Fruit fly (Drosophila melanogaster) whole organism, embryonic: ENCODE data around the gene CBP.

ENCODE experiments used
- B-H1 ChIP-seq: fragments of 200-800 bp; sonication (Bioruptor generic); IDR thresholded peaks from 3 replicates; pipeline ENCODE4 v1.3.6; 2022; ENCODE audit warnings: missing biosample characterization, missing genetic modification characterization
- Blimp-1 ChIP-seq: fragments of 200-800 bp; sonication (Bioruptor generic); optimal IDR thresholded peaks from 3 replicates; lab custom pipeline; 2018; ENCODE audit warnings: missing biosample characterization, missing genetic modification characterization, mild to moderate bottlenecking, moderate library complexity, missing genetic modification reagents
- BtbVII ChIP-seq: fragments of 200-800 bp; sonication (Bioruptor generic); optimal IDR thresholded peaks from 3 replicates; lab custom pipeline; 2017; ENCODE audit warnings: missing biosample characterization, mild to moderate bottlenecking, missing genetic modification characterization
- CG10147 ChIP-seq: fragments of 200-800 bp; sonication (Bioruptor generic); optimal IDR thresholded peaks from 2 replicates; lab custom pipeline; 2019; ENCODE audit warnings: missing biosample characterization, mild to moderate bottlenecking, missing genetic modification characterization, moderate library complexity
- CG10431 ChIP-seq: fragments of 200-800 bp; sonication (Bioruptor generic); optimal IDR thresholded peaks from 3 replicates; lab custom pipeline; 2018; ENCODE audit warnings: missing biosample characterization, mild to moderate bottlenecking, missing genetic modification characterization
- CG11696 ChIP-seq: fragments of 200-800 bp; sonication (Bioruptor generic); IDR thresholded peaks from 2 replicates; pipeline ENCODE4 v1.3.6; 2022; ENCODE audit warnings: missing biosample characterization, missing genetic modification characterization
- CG12071 ChIP-seq: fragments of 200-800 bp; sonication (Bioruptor generic); optimal IDR thresholded peaks from 3 replicates; lab custom pipeline; 2018; ENCODE audit warnings: missing biosample characterization, mild to moderate bottlenecking, missing genetic modification characterization
- CG12942 ChIP-seq: fragments of 200-800 bp; sonication (Bioruptor generic); optimal IDR thresholded peaks from 3 replicates; lab custom pipeline; 2016; ENCODE audit warnings: missing biosample characterization, missing genetic modification characterization
- CG13775 ChIP-seq: fragments of 200-800 bp; sonication (Bioruptor generic); optimal IDR thresholded peaks from 3 replicates; lab custom pipeline; 2017; ENCODE audit warnings: missing biosample characterization, mild to moderate bottlenecking, missing genetic modification characterization
- CG14014 ChIP-seq: fragments of 200-800 bp; sonication (Bioruptor generic); IDR thresholded peaks from 2 replicates; pipeline ENCODE4 v1.3.6; 2022; ENCODE audit warnings: missing biosample characterization, missing genetic modification characterization
- CG14860 ChIP-seq: fragments of 200-800 bp; sonication (Bioruptor generic); IDR thresholded peaks from 3 replicates; pipeline ENCODE4 v1.3.6; 2022; ENCODE audit warnings: missing biosample characterization, missing genetic modification characterization; ENCODE audit not compliant: partially characterized antibody
- CG16863 ChIP-seq: fragments of 200-800 bp; sonication (Bioruptor generic); optimal IDR thresholded peaks from 3 replicates; lab custom pipeline; 2016; ENCODE audit warnings: missing biosample characterization, missing genetic modification characterization
- CG17361 ChIP-seq: fragments of 200-800 bp; sonication (Bioruptor generic); IDR thresholded peaks from 3 replicates; pipeline ENCODE4 v1.3.6; 2022; ENCODE audit warnings: missing biosample characterization, missing genetic modification characterization
- CG18011 ChIP-seq: fragments of 200-800 bp; sonication (Bioruptor generic); optimal IDR thresholded peaks from 2 replicates; lab custom pipeline; 2017; ENCODE audit warnings: missing biosample characterization, missing genetic modification characterization, mild to moderate bottlenecking, moderate library complexity, missing genotype
- CG18764 ChIP-seq: fragments of 200-800 bp; sonication (Bioruptor generic); optimal IDR thresholded peaks from 3 replicates; lab custom pipeline; 2016; ENCODE audit warnings: missing biosample characterization, missing genetic modification characterization
- CG5180 ChIP-seq: fragments of 200-800 bp; sonication (Bioruptor generic); optimal IDR thresholded peaks from 3 replicates; lab custom pipeline; 2017; ENCODE audit warnings: missing biosample characterization, missing genetic modification characterization, mild to moderate bottlenecking, moderate library complexity, missing genetic modification reagents
- Gug ChIP-seq: fragments of 200-800 bp; sonication (Bioruptor generic); IDR thresholded peaks from 4 replicates; pipeline ENCODE4 v1.3.6; 2022; ENCODE audit warnings: missing biosample characterization, missing genetic modification characterization
- HHEX ChIP-seq: fragments of 200-800 bp; sonication (Bioruptor generic); optimal IDR thresholded peaks from 3 replicates; lab custom pipeline; 2017; ENCODE audit warnings: missing biosample characterization, mild to moderate bottlenecking, missing genetic modification characterization, missing genetic modification reagents
- HmgZ ChIP-seq: fragments of 200-800 bp; sonication (Bioruptor generic); optimal IDR thresholded peaks from 2 replicates; lab custom pipeline; 2018; ENCODE audit warnings: missing biosample characterization, mild to moderate bottlenecking, missing genetic modification characterization
- Hr3 ChIP-seq: fragments of 200-800 bp; sonication (Bioruptor generic); optimal IDR thresholded peaks from 3 replicates; lab custom pipeline; 2016; ENCODE audit warnings: missing biosample characterization, missing genetic modification characterization
- MBD-R2 ChIP-seq: fragments of 200-800 bp; sonication (Bioruptor generic); IDR thresholded peaks from 2 replicates; pipeline ENCODE4 v1.3.6; 2022; ENCODE audit warnings: missing biosample characterization, missing genetic modification characterization
- MESR4 ChIP-seq: fragments of 200-800 bp; sonication (Bioruptor generic); optimal IDR thresholded peaks from 2 replicates; lab custom pipeline; 2018; ENCODE audit warnings: missing biosample characterization, mild to moderate bottlenecking, missing genetic modification characterization, moderate library complexity
- Nf-YC ChIP-seq: fragments of 200-800 bp; optimal IDR thresholded peaks from 3 replicates; lab custom pipeline; 2019; ENCODE audit warnings: missing biosample characterization, mild to moderate bottlenecking, missing genetic modification characterization, moderate library complexity
- Opbp ChIP-seq: fragments of 200-800 bp; sonication (Bioruptor generic); IDR thresholded peaks from 3 replicates; pipeline ENCODE4 v1.3.6; 2022; ENCODE audit warnings: missing biosample characterization, missing genetic modification characterization; ENCODE audit not compliant: partially characterized antibody
- Pdp1 ChIP-seq, 2 experiments: fragments of 200-800 bp; sonication (Bioruptor generic); optimal IDR thresholded peaks; 3 replicates each; lab custom pipeline; 2016; ENCODE audit warnings: missing biosample characterization in 2 of 2, missing genetic modification characterization in 2 of 2, mild to moderate bottlenecking in 1 of 2, moderate library complexity in 1 of 2
- Scr ChIP-seq: fragments of 200-800 bp; sonication (Bioruptor generic); IDR thresholded peaks from 2 replicates; pipeline ENCODE4 v1.3.6; 2022; ENCODE audit warnings: missing biosample characterization, missing genetic modification characterization; ENCODE audit not compliant: partially characterized antibody
- Spps ChIP-seq: fragments of 200-800 bp; sonication (Bioruptor generic); optimal IDR thresholded peaks from 2 replicates; lab custom pipeline; 2018; ENCODE audit warnings: missing biosample characterization, mild to moderate bottlenecking, missing genetic modification characterization
- Tbp ChIP-seq: fragments of >200 bp; optimal IDR thresholded peaks from 2 replicates; lab custom pipeline; 2018; ENCODE audit warnings: missing biosample characterization, missing genetic modification characterization
- crc ChIP-seq: fragments of 200-800 bp; sonication (Bioruptor generic); optimal IDR thresholded peaks from 2 replicates; lab custom pipeline; 2016; ENCODE audit warnings: missing biosample characterization, missing genetic modification characterization
- disco-r ChIP-seq: fragments of 200-800 bp; sonication (Bioruptor generic); optimal IDR thresholded peaks from 2 replicates; lab custom pipeline; 2016; ENCODE audit warnings: missing biosample characterization, missing genetic modification characterization
- dmrt99B ChIP-seq: fragments of 200-800 bp; sonication (Bioruptor generic); optimal IDR thresholded peaks from 2 replicates; lab custom pipeline; 2018; ENCODE audit warnings: missing biosample characterization, mild to moderate bottlenecking, missing genetic modification characterization, moderate library complexity
- dpn ChIP-seq, 2 experiments: fragments of 200-800 bp; sonication (Bioruptor generic); optimal IDR thresholded peaks; 3 replicates each; lab custom pipeline; 2016; ENCODE audit warnings: missing biosample characterization in 2 of 2, missing genetic modification characterization in 2 of 2
- fd3F ChIP-seq: fragments of 200-800 bp; sonication (Bioruptor generic); optimal IDR thresholded peaks from 2 replicates; lab custom pipeline; 2018; ENCODE audit warnings: missing biosample characterization, mild to moderate bottlenecking, missing genetic modification characterization, moderate library complexity
- jing ChIP-seq: fragments of 200-800 bp; sonication (Bioruptor generic); optimal IDR thresholded peaks from 2 replicates; lab custom pipeline; 2018; ENCODE audit warnings: missing biosample characterization, mild to moderate bottlenecking, missing genetic modification characterization
- knrl ChIP-seq: fragments of 200-800 bp; sonication (Bioruptor generic); IDR thresholded peaks from 3 replicates; pipeline ENCODE4 v1.3.6; 2022; ENCODE audit warnings: missing biosample characterization, missing genetic modification characterization; ENCODE audit not compliant: partially characterized antibody
- nmo ChIP-seq: fragments of 200-800 bp; sonication (Bioruptor generic); optimal IDR thresholded peaks from 2 replicates; lab custom pipeline; 2018; ENCODE audit warnings: missing biosample characterization, mild to moderate bottlenecking, missing genetic modification characterization, moderate library complexity
- nom ChIP-seq: fragments of 200-800 bp; sonication (Bioruptor generic); optimal IDR thresholded peaks from 2 replicates; lab custom pipeline; 2017; ENCODE audit warnings: missing biosample characterization, missing genetic modification characterization, mild to moderate bottlenecking, moderate library complexity, missing genetic modification reagents
- prd ChIP-seq, 3 experiments: fragments of >200 bp in 2 of 3; fragments of 200-800 bp in 1 of 3; sonication (Bioruptor generic) in 1 of 3; optimal IDR thresholded peaks in 2 of 3; IDR thresholded peaks in 1 of 3; 2 replicates in 2 of 3; 3 replicates in 1 of 3; pipeline versions ENCODE4 v1.3.6 to Lab custom; 2017 to 2022; ENCODE audit warnings: missing biosample characterization in 1 of 3, missing genetic modification characterization in 1 of 3
- ranshi ChIP-seq: fragments of 200-800 bp; sonication (Bioruptor generic); IDR thresholded peaks from 2 replicates; pipeline ENCODE4 v1.3.6; 2022; ENCODE audit warnings: missing biosample characterization, missing genetic modification characterization
- row ChIP-seq: fragments of 200-800 bp; sonication (Bioruptor generic); IDR thresholded peaks from 3 replicates; pipeline ENCODE4 v1.3.6; 2022; ENCODE audit warnings: missing biosample characterization, missing genetic modification characterization
- sens-2 ChIP-seq: fragments of 200-800 bp; sonication (Bioruptor generic); IDR thresholded peaks from 2 replicates; pipeline ENCODE4 v1.3.6; 2022; ENCODE audit warnings: missing biosample characterization, missing genetic modification characterization
- sob ChIP-seq: fragments of 200-800 bp; sonication (Bioruptor generic); IDR thresholded peaks from 2 replicates; pipeline ENCODE4 v1.3.6; 2022; ENCODE audit warnings: missing biosample characterization, missing genetic modification characterization
- trem ChIP-seq: fragments of 200-800 bp; optimal IDR thresholded peaks from 3 replicates; lab custom pipeline; 2019; ENCODE audit warnings: missing biosample characterization, mild to moderate bottlenecking, missing genetic modification characterization, moderate library complexity
- vvl ChIP-seq: fragments of 200-800 bp; sonication (Bioruptor generic); IDR thresholded peaks from 2 replicates; pipeline ENCODE4 v1.3.6; 2022; ENCODE audit warnings: missing biosample characterization, missing genetic modification characterization
- wek ChIP-seq: fragments of 200-800 bp; sonication (Bioruptor generic); optimal IDR thresholded peaks from 3 replicates; lab custom pipeline; 2018; ENCODE audit warnings: missing biosample characterization, mild to moderate bottlenecking, missing genetic modification characterization, moderate library complexity
- yki ChIP-seq: fragments of >200 bp; optimal IDR thresholded peaks from 3 replicates; lab custom pipeline; 2018

CBP gene

dm6 chrX:7323649-7324511, 13.3 kb upstream of the CBP start, which contains the start of the genes Atg5 and Dok (continued):
- peak; percentile 77 for TF ChIP-seq row

DNA sequence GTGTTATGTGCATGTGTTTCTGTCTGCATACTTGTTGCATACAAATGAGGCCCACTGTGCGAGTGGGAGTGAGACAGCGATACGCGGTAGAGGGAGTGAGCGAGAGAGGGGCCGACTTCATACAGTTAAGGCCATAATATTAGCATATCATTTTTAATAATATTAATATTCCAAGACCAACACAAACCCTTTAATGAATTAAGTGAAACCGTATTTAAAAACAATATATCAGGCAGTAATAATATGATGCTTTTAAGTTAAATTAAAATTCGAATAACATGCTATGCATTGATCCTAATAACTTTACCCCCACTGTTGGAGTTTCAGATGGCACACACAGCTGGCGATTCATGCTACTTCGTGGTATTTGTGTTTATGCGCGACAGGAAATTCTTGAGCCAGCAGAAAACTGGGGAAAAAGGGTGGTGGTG, 12.3 kb upstream of the CBP start:
- peak; percentile 95 for TF ChIP-seq BtbVII
- TF ChIP-seq CG10431 (GFP tag; lab: Kevin White, UChicago): peak; percentile 94
- peak; percentile 100 for TF ChIP-seq CG11696 (GFP tag; lab: Robert Waterston, UW)
- TF ChIP-seq Nf-YC (tag; lab: Kevin White, UChicago): peak; percentile 85
- peak; percentile 98 for TF ChIP-seq CG17361 (GFP tag; lab: Robert Waterston, UW)
- TF ChIP-seq nmo (GFP tag; lab: Kevin White, UChicago): peak; percentile 98
- TF ChIP-seq fd3F (GFP tag; lab: Kevin White, UChicago): peak; percentile 90
- TF ChIP-seq disco-r (GFP tag; lab: Kevin White, UChicago): peak; percentile 70
- TF ChIP-seq CG14014 (GFP tag; lab: Robert Waterston, UW): peak; percentile 92
- peak; percentile 97 for TF ChIP-seq nom (GFP tag; lab: Kevin White, UChicago)
- TF ChIP-seq vvl (GFP tag; lab: Robert Waterston, UW): peak; percentile 99
- no peak for TF ChIP-seq prd (optimal IDR thresholded peaks at IDR 0.05; lab: Kevin White, UChicago)
- TF ChIP-seq prd (GFP tag; IDR thresholded peaks at IDR 0.05; lab: Robert Waterston, UW): peak; percentile 96
- TF ChIP-seq CG18764 (GFP tag; lab: Kevin White, UChicago): peak; percentile 91
- TF ChIP-seq CG12942 (GFP tag; lab: Kevin White, UChicago): peak; percentile 87
- peak; percentile 95 for TF ChIP-seq ranshi
- TF ChIP-seq Blimp-1 (GFP tag; lab: Kevin White, UChicago): peak; percentile 97
- TF ChIP-seq trem (tag; lab: Kevin White, UChicago): peak; percentile 96
- peak; percentile 46 for TF ChIP-seq MESR4
- peak; percentile 95 for TF ChIP-seq CG10147
- TF ChIP-seq crc (GFP tag; lab: Kevin White, UChicago): peak; percentile 65
- TF ChIP-seq CG16863 (GFP tag; lab: Kevin White, UChicago): peak; percentile 79
- peak; percentile 75 for TF ChIP-seq CG18011 (GFP tag; lab: Kevin White, UChicago)
- peak; percentile 90 for TF ChIP-seq CG5180 (GFP tag; lab: Kevin White, UChicago)
- peak; percentile 95 for TF ChIP-seq Hr3
- TF ChIP-seq knrl: no peak
- TF ChIP-seq dpn (GFP tag; optimal IDR thresholded peaks at IDR 0.05; lab: Kevin White, UChicago): peak; percentile 84 to 95
- TF ChIP-seq CG13775 (GFP tag; lab: Kevin White, UChicago): peak; percentile 92
- TF ChIP-seq MBD-R2 (GFP tag; lab: Robert Waterston, UW): peak; percentile 83
- TF ChIP-seq Gug: peak; percentile 74
- peak; percentile 85 to 88 for TF ChIP-seq Pdp1 (GFP tag; optimal IDR thresholded peaks at IDR 0.05; lab: Kevin White, UChicago)
- peak; percentile 17 for TF ChIP-seq yki (lab: Kevin White, UChicago)
- no peak for TF ChIP-seq Tbp (GFP tag; lab: Kevin White, UChicago)
- peak; percentile 88 for TF ChIP-seq jing (GFP tag; lab: Kevin White, UChicago)
- TF ChIP-seq HmgZ (tag; lab: Kevin White, UChicago): peak; percentile 97
- peak; percentile 95 for TF ChIP-seq HHEX (GFP tag; lab: Kevin White, UChicago)
- TF ChIP-seq sens-2 (GFP tag; lab: Robert Waterston, UW): peak; percentile 93
- TF ChIP-seq sob: peak; percentile 96
- TF ChIP-seq CG14860 (GFP tag; lab: Robert Waterston, UW): no peak
- TF ChIP-seq Opbp (GFP tag; lab: Robert Waterston, UW): no peak
- peak; percentile 97 for TF ChIP-seq Spps (tag; lab: Kevin White, UChicago)
- TF ChIP-seq CG12071 (GFP tag; lab: Kevin White, UChicago): peak; percentile 92
- TF ChIP-seq wek: peak; percentile 83
- TF ChIP-seq dmrt99B (tag; lab: Kevin White, UChicago): peak; percentile 98
- TF ChIP-seq Scr (GFP tag; lab: Robert Waterston, UW): no peak
- peak; percentile 94 for TF ChIP-seq B-H1 (GFP tag; lab: Robert Waterston, UW)
